Worm (Caenorhabditis elegans) whole organism, midembryonic: ENCODE results near the gene cpb-2.

Experiments used
- T22C8.4 ChIP-seq: fragments of 200-800 bp; sonication (Bioruptor generic); IDR thresholded peaks from 2 replicates; pipeline ENCODE4 v1.3.6; 2022; ENCODE audit warnings: missing genetic modification characterization, missing compliant biosample characterization
- cog-1 ChIP-seq: sonication (generic microtip); optimal IDR thresholded peaks from 2 replicates; lab custom pipeline; 2016; ENCODE audit warnings: missing genetic modification characterization, missing compliant biosample characterization
- flt-1 ChIP-seq: fragments of 200-800 bp; sonication (Bioruptor generic); IDR thresholded peaks from 2 replicates; pipeline ENCODE4 v1.3.6; 2022; ENCODE audit warnings: missing genetic modification characterization, missing compliant biosample characterization
- klf-2 ChIP-seq: fragments of 200-800 bp; sonication (Bioruptor generic); conservative IDR thresholded peaks from 2 replicates; pipeline ENCODE4 v1.3.6; 2022; ENCODE audit warnings: missing genetic modification reagents, missing genetic modification characterization, missing compliant biosample characterization
- med-1 ChIP-seq: sonication (generic microtip); optimal IDR thresholded peaks from 2 replicates; lab custom pipeline; 2017; ENCODE audit warnings: missing genetic modification characterization, mild to moderate bottlenecking, missing compliant biosample characterization, antibody characterized with exemption, missing genetic modification reagents; ENCODE audit not compliant: insufficient read depth
- ref-1 ChIP-seq: fragments of 200-800 bp; sonication (Bioruptor generic); conservative IDR thresholded peaks from 2 replicates; pipeline ENCODE4 v1.3.6; 2022; ENCODE audit warnings: missing genetic modification reagents, missing genetic modification characterization, missing compliant biosample characterization
- tab-1 ChIP-seq: fragments of 200-800 bp; sonication (Bioruptor generic); IDR thresholded peaks from 2 replicates; pipeline ENCODE4 v1.3.6; 2022; ENCODE audit warnings: missing genetic modification characterization, missing compliant biosample characterization
- ztf-23 ChIP-seq: fragments of 200-800 bp; sonication (Bioruptor generic); IDR thresholded peaks from 2 replicates; pipeline ENCODE4 v1.3.6; 2022; ENCODE audit warnings: missing genetic modification reagents, missing genetic modification characterization, missing compliant biosample characterization
- ztf-29 ChIP-seq: fragments of 200-800 bp; sonication (Bioruptor generic); IDR thresholded peaks from 2 replicates; pipeline ENCODE4 v1.3.6; 2022; ENCODE audit warnings: missing genetic modification reagents, missing genetic modification characterization, missing compliant biosample characterization

Gene cpb-2

ce11 chrII:6171228-6171627 is 21.4 kb upstream of the cpb-2 start, which contains the start of gene F40H3.3:
TSS of gene F40H3.3 (plus strand) at chrII:6171507.
- no peak for TF ChIP-seq ztf-23 (GFP tag; lab: Robert Waterston, UW)
- no peak for TF ChIP-seq klf-2 (GFP tag; lab: Robert Waterston, UW)
- TF ChIP-seq T22C8.4 (GFP tag; lab: Robert Waterston, UW): no peak
- TF ChIP-seq med-1 (GFP tag; lab: Kevin White, UChicago): no peak
- no peak for TF ChIP-seq ztf-29 (GFP tag; lab: Robert Waterston, UW)
- no peak for TF ChIP-seq flt-1 (GFP tag; lab: Robert Waterston, UW)
- TF ChIP-seq ref-1: no peak
- no peak for TF ChIP-seq cog-1 (tag; lab: Kevin White, UChicago)
- TF ChIP-seq tab-1: no peak

ce11 chrII:6173400-6173799 is 19.2 kb upstream of the cpb-2 start, which contains the start of gene F40H3.2:
TSS of gene F40H3.2 (plus strand) at chrII:6173649.
- TF ChIP-seq ref-1 (no peak), tab-1 (no peak), ztf-29 (GFP tag; lab: Robert Waterston, UW) (no peak), cog-1 (tag; lab: Kevin White, UChicago) (no peak), ztf-23 (GFP tag; lab: Robert Waterston, UW) (no peak)

DNA sequence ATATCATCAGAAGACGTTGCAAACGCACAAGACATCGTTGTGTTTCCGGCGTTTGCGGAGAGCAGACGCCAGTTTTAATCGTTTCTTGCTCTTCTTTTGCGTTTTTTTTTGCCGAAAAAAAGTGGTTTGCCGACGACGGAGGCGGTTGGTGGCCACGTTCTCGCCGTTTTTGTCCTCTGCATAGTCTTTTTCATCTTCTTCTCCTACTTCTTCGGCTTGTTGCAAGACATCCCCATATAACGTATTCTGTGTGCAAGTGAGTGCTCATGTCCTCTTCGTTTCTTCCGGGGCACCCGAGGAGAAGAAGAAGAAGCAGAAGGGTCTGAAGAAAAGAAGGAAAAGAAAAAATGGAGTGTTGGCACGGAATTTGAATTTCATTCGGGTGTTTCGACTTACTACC is 17.6 kb upstream of the cpb-2 start:
- TF ChIP-seq cog-1 (tag; lab: Kevin White, UChicago) (no peak), med-1 (GFP tag; lab: Kevin White, UChicago) (no peak), klf-2 (GFP tag; lab: Robert Waterston, UW) (no peak), T22C8.4 (GFP tag; lab: Robert Waterston, UW) (no peak), ztf-29 (GFP tag; lab: Robert Waterston, UW) (no peak), tab-1 (no peak), flt-1 (GFP tag; lab: Robert Waterston, UW) (no peak), ref-1 (no peak), ztf-23 (GFP tag; lab: Robert Waterston, UW) (no peak)

ce11 chrII:6176154-6176897 is 16.3 kb upstream of the cpb-2 start:
- no peak for TF ChIP-seq ref-1
- no peak for TF ChIP-seq cog-1 (tag; lab: Kevin White, UChicago)
- no peak for TF ChIP-seq T22C8.4 (GFP tag; lab: Robert Waterston, UW)
- no peak for TF ChIP-seq ztf-29 (GFP tag; lab: Robert Waterston, UW)
- no peak for TF ChIP-seq klf-2 (GFP tag; lab: Robert Waterston, UW)
- TF ChIP-seq tab-1: no peak

ce11 chrII:6177975-6178742 is 14.4 kb upstream of the cpb-2 start:
- TF ChIP-seq ztf-29 (GFP tag; lab: Robert Waterston, UW): no peak
- no peak for TF ChIP-seq med-1 (GFP tag; lab: Kevin White, UChicago)

DNA sequence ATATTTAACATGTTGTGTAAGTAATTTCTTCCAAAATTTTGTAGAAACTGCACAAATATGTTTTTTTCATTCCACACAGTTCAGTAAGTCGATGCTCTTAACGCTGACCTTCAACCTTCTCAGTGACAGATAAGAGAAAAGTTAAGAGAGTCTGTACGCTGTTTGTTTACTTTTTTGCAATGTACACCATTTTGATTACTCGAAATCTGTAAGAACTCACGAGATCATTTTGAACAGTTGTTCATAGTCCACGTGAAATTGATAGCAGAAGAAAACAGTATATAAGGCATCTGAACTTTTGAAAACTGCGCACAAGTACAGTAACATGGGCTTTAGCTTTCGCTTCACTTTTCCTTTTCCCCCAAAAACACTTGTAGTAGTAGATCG is 13.8 kb upstream of the cpb-2 start:
- TF ChIP-seq klf-2 (GFP tag; lab: Robert Waterston, UW) (no peak), ref-1 (no peak), ztf-23 (GFP tag; lab: Robert Waterston, UW) (no peak), cog-1 (tag; lab: Kevin White, UChicago) (no peak), T22C8.4 (GFP tag; lab: Robert Waterston, UW) (no peak), med-1 (GFP tag; lab: Kevin White, UChicago) (no peak), ztf-29 (GFP tag; lab: Robert Waterston, UW) (no peak), tab-1 (no peak), flt-1 (GFP tag; lab: Robert Waterston, UW) (no peak)

ce11 chrII:6179531-6179930 is 13.1 kb upstream of the cpb-2 start, which contains the start of gene F40H3.1:
TSS of gene F40H3.1 (plus strand) at chrII:6179831.
- no peak for TF ChIP-seq tab-1
- no peak for TF ChIP-seq cog-1 (tag; lab: Kevin White, UChicago)
- TF ChIP-seq klf-2 (GFP tag; lab: Robert Waterston, UW): no peak
- no peak for TF ChIP-seq flt-1 (GFP tag; lab: Robert Waterston, UW)
- no peak for TF ChIP-seq T22C8.4 (GFP tag; lab: Robert Waterston, UW)
- no peak for TF ChIP-seq ztf-29 (GFP tag; lab: Robert Waterston, UW)
- TF ChIP-seq med-1 (GFP tag; lab: Kevin White, UChicago): no peak
- TF ChIP-seq ztf-23 (GFP tag; lab: Robert Waterston, UW): no peak
- no peak for TF ChIP-seq ref-1

DNA sequence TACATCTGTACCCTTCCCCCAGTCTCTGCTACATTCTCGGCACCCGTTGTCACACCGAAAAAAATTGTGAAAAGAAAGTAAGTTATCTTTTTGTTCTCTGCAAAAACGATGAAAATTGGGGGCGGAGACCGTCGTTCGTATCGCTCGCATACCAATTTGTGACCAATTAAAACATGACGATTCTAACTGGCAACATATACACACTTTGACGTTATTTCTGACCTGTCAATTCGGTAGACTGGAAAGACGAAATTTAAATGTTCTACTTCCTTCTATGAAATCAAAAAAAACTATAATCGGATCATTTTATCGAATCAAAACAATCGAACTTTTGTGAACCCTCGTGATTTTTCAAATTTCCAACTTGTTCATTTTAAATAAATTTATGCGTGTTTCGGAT is 12.0 kb upstream of the cpb-2 start:
- TF ChIP-seq cog-1 (tag; lab: Kevin White, UChicago) (no peak), flt-1 (GFP tag; lab: Robert Waterston, UW) (no peak), tab-1 (no peak), ztf-23 (GFP tag; lab: Robert Waterston, UW) (no peak), klf-2 (GFP tag; lab: Robert Waterston, UW) (no peak), ref-1 (no peak), med-1 (GFP tag; lab: Kevin White, UChicago) (no peak), T22C8.4 (GFP tag; lab: Robert Waterston, UW) (no peak), ztf-29 (GFP tag; lab: Robert Waterston, UW) (no peak)

- no peak for TF ChIP-seq cog-1 (tag; lab: Kevin White, UChicago)
Observed at ce11 chrII:6181337-6181736, 11.2 kb upstream of the cpb-2 start.
